Worm (Caenorhabditis elegans): ENCODE measurements around the gene Y46H3C.7.

ce11 chrV:1725353-1725752 is 31.5 kb upstream of the Y46H3C.7 start, which contains the start of gene sri-27:
- TF ChIP-seq W03F9.2 (tag; optimal IDR thresholded peaks at IDR 0.05) (no peak), him-1 (tag; optimal IDR thresholded peaks at IDR 0.05) (no peak), dao-5 (tag; optimal IDR thresholded peaks at IDR 0.05) (no peak)

Measured in whole organism, L4/young adult.